Worm (Caenorhabditis elegans): ENCODE data around the gene T10D4.7.

DNA sequence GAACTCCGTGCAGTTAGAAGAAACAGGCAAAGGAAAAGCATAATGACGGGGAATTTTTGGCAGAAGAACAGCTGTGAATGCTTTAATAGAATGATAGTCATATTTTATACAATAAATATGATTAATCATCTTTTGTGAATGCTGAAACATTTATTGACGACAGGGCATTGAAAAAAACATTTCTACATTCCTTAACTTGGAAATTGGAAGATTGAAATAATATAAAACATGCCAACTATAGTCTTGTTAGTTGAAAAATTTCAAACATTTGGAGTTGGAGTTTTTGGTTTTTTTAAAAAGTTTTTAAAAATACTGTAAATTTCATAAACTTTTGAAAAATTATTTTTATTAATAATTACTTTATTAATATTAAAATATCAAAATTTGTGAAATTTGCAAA, 20.7 kb upstream of the T10D4.7 start, which contains the start of gene Y25C1A.14:
- TF ChIP-seq dao-5 (tag; optimal IDR thresholded peaks at IDR 0.05) (no peak), W03F9.2 (tag; optimal IDR thresholded peaks at IDR 0.05) (no peak)

Data from whole organism, L4/young adult.